Fruit fly (Drosophila melanogaster): Measurements from ENCODE around the gene Mur29B.
A peak's percentile ranks its signal among the peaks of the same experiment; 100 is the strongest.

Gene Mur29B

DNA sequence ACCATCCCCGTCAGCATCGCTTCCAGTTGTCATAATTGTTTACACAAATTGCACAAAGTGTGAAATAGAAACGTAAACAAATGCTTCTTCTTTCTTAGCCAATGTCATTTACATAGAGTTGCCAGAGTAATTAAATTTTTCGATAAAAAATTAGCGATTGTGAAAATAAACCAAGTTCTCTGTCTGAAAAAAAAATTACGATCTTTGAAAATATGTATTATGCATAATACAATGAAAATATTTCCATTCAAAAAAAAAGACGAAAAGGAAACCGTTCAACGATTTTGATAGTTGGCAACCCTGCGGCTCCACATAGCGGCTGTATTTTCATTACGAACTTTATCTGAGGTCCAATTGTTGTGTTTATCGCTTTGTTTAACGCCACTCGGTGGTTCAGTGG lies 40.9 kb upstream of the Mur29B start, which contains the start of the genes CG7810 and CG7806 (continued):
- TF ChIP-seq CG31365 (tag; optimal IDR thresholded peaks at IDR 0.05) (peak; percentile 59), CG7745 (tag; optimal IDR thresholded peaks at IDR 0.05) (peak; percentile 39), Asciz (GFP tag; optimal IDR thresholded peaks at IDR 0.05) (peak; percentile 87), inv (GFP tag; IDR thresholded peaks at IDR 0.05; ENCODE audit: partially characterized antibody) (0 out of 2 replicates have a peak, but pooled peaks have one; percentile 27), CG16813 (GFP tag; IDR thresholded peaks at IDR 0.05; ENCODE audit: partially characterized antibody) (no peak), bowl (GFP tag; IDR thresholded peaks at IDR 0.05) (peak; percentile 90), CHES-1-like (GFP tag; optimal IDR thresholded peaks at IDR 0.05) (peak; percentile 94), CG10654 (GFP tag; optimal IDR thresholded peaks at IDR 0.05) (peak; percentile 86), Ets65A (GFP tag) (peak; percentile 97), fu2 (GFP tag; optimal IDR thresholded peaks at IDR 0.05) (peak; percentile 88), E2f1 (GFP tag; IDR thresholded peaks at IDR 0.05) (peak; percentile 85), br (optimal IDR thresholded peaks at IDR 0.05) (no peak), CG8924 (tag; optimal IDR thresholded peaks at IDR 0.05) (peak; percentile 89), CG17829 (tag; optimal IDR thresholded peaks at IDR 0.05) (peak; percentile 90), CG7987 (GFP tag; optimal IDR thresholded peaks at IDR 0.05) (peak; percentile 40), CG2129 (GFP tag; IDR thresholded peaks at IDR 0.05; ENCODE audit: partially characterized antibody) (no peak), Lhr (GFP tag; optimal IDR thresholded peaks at IDR 0.05) (peak; percentile 77), CG1832 (GFP tag; optimal IDR thresholded peaks at IDR 0.05) (no peak), Atf6 (GFP tag; IDR thresholded peaks at IDR 0.05) (peak; percentile 90), yki (optimal IDR thresholded peaks at IDR 0.05) (no peak), Hr39 (optimal IDR thresholded peaks at IDR 0.05) (no peak), chn (GFP tag; optimal IDR thresholded peaks at IDR 0.05) (peak; percentile 85), bsh (GFP tag; optimal IDR thresholded peaks at IDR 0.05) (peak; percentile 55 to 93), tgo (GFP tag; IDR thresholded peaks at IDR 0.05) (peak; percentile 93), Gug (GFP tag; IDR thresholded peaks at IDR 0.05) (peak; percentile 67; the same call in 3 of the 4 replicates), gro (GFP tag; optimal IDR thresholded peaks at IDR 0.05) (peak; percentile 73), CG15696 (tag; optimal IDR thresholded peaks at IDR 0.05) (peak; percentile 74), CG34376 (GFP tag; optimal IDR thresholded peaks at IDR 0.05) (peak; percentile 78), NfI (GFP tag; optimal IDR thresholded peaks at IDR 0.05) (peak; percentile 88), CG2875 (GFP tag; optimal IDR thresholded peaks at IDR 0.05) (peak; percentile 86), CG14441 (GFP tag; IDR thresholded peaks at IDR 0.05) (peak; percentile 91), MESR4 (GFP tag; optimal IDR thresholded peaks at IDR 0.05) (peak; percentile 56), Dp (GFP tag; optimal IDR thresholded peaks at IDR 0.05) (peak; percentile 36), CG17328 (GFP tag; IDR thresholded peaks at IDR 0.05) (peak; percentile 96), CkIIα-i1 (GFP tag; IDR thresholded peaks at IDR 0.05) (0 out of 2 replicates have a peak, but pooled peaks have one; percentile 10), Drgx (GFP tag; IDR thresholded peaks at IDR 0.05) (peak; percentile 89), CG10267 (tag; optimal IDR thresholded peaks at IDR 0.05) (peak; percentile 87), her (GFP tag; optimal IDR thresholded peaks at IDR 0.05) (peak; percentile 84), CG11085 (GFP tag; IDR thresholded peaks at IDR 0.05) (peak; percentile 69), Nf-YA (GFP tag; IDR thresholded peaks at IDR 0.05) (peak; percentile 69; the same call in 1 of the 2 replicates), CG2116 (GFP tag; optimal IDR thresholded peaks at IDR 0.05) (peak; percentile 92), Neu2 (GFP tag; optimal IDR thresholded peaks at IDR 0.05; ENCODE audit: borderline replicate concordance) (peak; percentile 16), en (GFP tag; optimal IDR thresholded peaks at IDR 0.05) (peak; percentile 92), CG3065 (GFP tag; optimal IDR thresholded peaks at IDR 0.05) (peak; percentile 78), Spps (tag; optimal IDR thresholded peaks at IDR 0.05) (peak; percentile 80), Dek (tag; optimal IDR thresholded peaks at IDR 0.05) (peak; percentile 86), bigmax (GFP tag; optimal IDR thresholded peaks at IDR 0.05) (peak; percentile 12), ap (GFP tag; IDR thresholded peaks at IDR 0.05) (peak; percentile 69), CG6175 (GFP tag; IDR thresholded peaks at IDR 0.05) (no peak), MTF-1 (GFP tag; optimal IDR thresholded peaks at IDR 0.05; ENCODE audit: borderline replicate concordance) (peak; percentile 53), emc (GFP tag; optimal IDR thresholded peaks at IDR 0.05) (peak; percentile 73)
